Fruit fly (Drosophila melanogaster) whole organism, embryonic: ENCODE results near the gene Phb1.

Experiments
- CG10366 ChIP-seq: fragments of 200-800 bp; sonication (Bioruptor generic); IDR thresholded peaks from 2 replicates; pipeline ENCODE4 v1.3.6; 2022; ENCODE audit warnings: missing biosample characterization, missing genetic modification characterization
- CG10654 ChIP-seq: fragments of 200-800 bp; sonication (Bioruptor generic); optimal IDR thresholded peaks from 2 replicates; lab custom pipeline; 2016; ENCODE audit warnings: missing biosample characterization, missing genetic modification characterization
- CG11085 ChIP-seq: fragments of 200-800 bp; sonication (Bioruptor generic); IDR thresholded peaks from 2 replicates; pipeline ENCODE4 v1.3.6; 2022; ENCODE audit warnings: missing biosample characterization, missing genetic modification characterization
- CG11695 ChIP-seq: fragments of 200-800 bp; sonication (Bioruptor generic); IDR thresholded peaks from 3 replicates; pipeline ENCODE4 v1.3.6; 2022; ENCODE audit warnings: missing biosample characterization, missing genetic modification characterization
- CG11696 ChIP-seq: fragments of 200-800 bp; sonication (Bioruptor generic); IDR thresholded peaks from 2 replicates; pipeline ENCODE4 v1.3.6; 2022; ENCODE audit warnings: missing biosample characterization, missing genetic modification characterization
- CG1647 ChIP-seq: fragments of 200-800 bp; sonication (Bioruptor generic); optimal IDR thresholded peaks from 3 replicates; lab custom pipeline; 2016; ENCODE audit warnings: missing biosample characterization, missing genetic modification characterization
- CG17912 ChIP-seq: fragments of 200-800 bp; sonication (Bioruptor generic); optimal IDR thresholded peaks from 2 replicates; lab custom pipeline; 2018; ENCODE audit warnings: missing biosample characterization, mild to moderate bottlenecking, missing genetic modification characterization
- CG1832 ChIP-seq: fragments of 200-800 bp; sonication (Bioruptor generic); optimal IDR thresholded peaks from 2 replicates; lab custom pipeline; 2017; ENCODE audit warnings: missing biosample characterization, mild to moderate bottlenecking, missing genetic modification characterization, inconsistent platforms
- CG18764 ChIP-seq: fragments of 200-800 bp; sonication (Bioruptor generic); optimal IDR thresholded peaks from 3 replicates; lab custom pipeline; 2016; ENCODE audit warnings: missing biosample characterization, missing genetic modification characterization
- CG2712 ChIP-seq: fragments of 200-800 bp; optimal IDR thresholded peaks from 3 replicates; lab custom pipeline; 2019; ENCODE audit warnings: missing biosample characterization, mild to moderate bottlenecking, missing genetic modification characterization, moderate library complexity
- CG31388 ChIP-seq: fragments of 200-800 bp; sonication (Bioruptor generic); optimal IDR thresholded peaks from 2 replicates; lab custom pipeline; 2016; ENCODE audit warnings: missing biosample characterization, missing genetic modification characterization
- CG3281 ChIP-seq: fragments of 200-800 bp; sonication (Bioruptor generic); optimal IDR thresholded peaks from 3 replicates; lab custom pipeline; 2017; ENCODE audit warnings: missing biosample characterization, mild to moderate bottlenecking, missing genetic modification characterization
- CG4328 ChIP-seq: fragments of 200-800 bp; sonication (Bioruptor generic); optimal IDR thresholded peaks from 3 replicates; lab custom pipeline; 2017; ENCODE audit warnings: missing biosample characterization, missing genetic modification reagents, missing genetic modification characterization
- CG43689 ChIP-seq: fragments of 200-800 bp; sonication (Bioruptor generic); IDR thresholded peaks from 2 replicates; pipeline ENCODE4 v1.3.6; 2022; ENCODE audit warnings: missing biosample characterization, missing genetic modification characterization
- CG5180 ChIP-seq: fragments of 200-800 bp; sonication (Bioruptor generic); optimal IDR thresholded peaks from 3 replicates; lab custom pipeline; 2017; ENCODE audit warnings: missing biosample characterization, missing genetic modification characterization, mild to moderate bottlenecking, moderate library complexity, missing genetic modification reagents
- CG7271 ChIP-seq: fragments of 200-800 bp; sonication (Bioruptor generic); optimal IDR thresholded peaks from 2 replicates; lab custom pipeline; 2018; ENCODE audit warnings: missing biosample characterization, mild to moderate bottlenecking, missing genetic modification characterization, moderate library complexity
- CG7372 ChIP-seq: fragments of 200-800 bp; sonication (Bioruptor generic); IDR thresholded peaks from 2 replicates; pipeline ENCODE4 v1.3.6; 2022; ENCODE audit warnings: missing biosample characterization, missing genetic modification characterization
- Dp ChIP-seq: fragments of 200-800 bp; sonication (Bioruptor generic); optimal IDR thresholded peaks from 2 replicates; lab custom pipeline; 2018; ENCODE audit warnings: missing biosample characterization, mild to moderate bottlenecking, missing genetic modification characterization, moderate library complexity
- Drgx ChIP-seq: fragments of 200-800 bp; sonication (Bioruptor generic); IDR thresholded peaks from 2 replicates; pipeline ENCODE4 v1.3.6; 2022; ENCODE audit warnings: missing biosample characterization, missing genetic modification characterization
- Elba2 ChIP-seq: fragments of 200-800 bp; sonication (Bioruptor generic); optimal IDR thresholded peaks from 3 replicates; lab custom pipeline; 2016; ENCODE audit warnings: missing biosample characterization, missing genetic modification characterization
- Ets65A ChIP-seq: fragments of 200-800 bp; sonication (Bioruptor generic); peaks from one replicate; lab custom pipeline; 2016; ENCODE audit warnings: missing biosample characterization, missing genetic modification characterization
- Ets97D ChIP-seq: fragments of 200-800 bp; sonication (Bioruptor generic); optimal IDR thresholded peaks from 3 replicates; lab custom pipeline; 2016; ENCODE audit warnings: missing biosample characterization, missing genetic modification characterization
- GATAe ChIP-seq: fragments of 200-800 bp; sonication (Bioruptor generic); conservative IDR thresholded peaks from 2 replicates; pipeline ENCODE4 v1.3.6; 2022; ENCODE audit warnings: missing biosample characterization, missing genetic modification characterization
- H15 ChIP-seq: fragments of 200-800 bp; sonication (Bioruptor generic); IDR thresholded peaks from 3 replicates; pipeline ENCODE4 v1.3.6; 2022; ENCODE audit warnings: missing biosample characterization, missing genetic modification characterization
- HmgZ ChIP-seq: fragments of 200-800 bp; sonication (Bioruptor generic); optimal IDR thresholded peaks from 2 replicates; lab custom pipeline; 2018; ENCODE audit warnings: missing biosample characterization, mild to moderate bottlenecking, missing genetic modification characterization
- Hmx ChIP-seq: fragments of 200-800 bp; sonication (Bioruptor generic); optimal IDR thresholded peaks from 2 replicates; lab custom pipeline; 2016; ENCODE audit warnings: missing biosample characterization, missing genetic modification characterization
- Hr39 ChIP-seq: fragments of >200 bp; optimal IDR thresholded peaks from 2 replicates; lab custom pipeline; 2017
- Hsf ChIP-seq: fragments of 200-800 bp; sonication (Bioruptor generic); optimal IDR thresholded peaks from 3 replicates; lab custom pipeline; 2016; ENCODE audit warnings: missing biosample characterization, missing genetic modification characterization
- NK7.1 ChIP-seq: fragments of 200-800 bp; sonication (Bioruptor generic); optimal IDR thresholded peaks from 3 replicates; lab custom pipeline; 2016; ENCODE audit warnings: missing biosample characterization, missing genetic modification characterization
- Ravus ChIP-seq: fragments of 200-800 bp; sonication (Bioruptor generic); IDR thresholded peaks from 2 replicates; pipeline ENCODE4 v1.3.6; 2022; ENCODE audit warnings: missing biosample characterization, missing genetic modification characterization
- Side ChIP-seq: fragments of 200-800 bp; sonication (Bioruptor generic); optimal IDR thresholded peaks from 2 replicates; lab custom pipeline; 2016; ENCODE audit warnings: missing biosample characterization, missing genetic modification characterization
- Trl ChIP-seq, 3 experiments: fragments of >200 bp in 2 of 3; fragments of 200-800 bp in 1 of 3; sonication (Bioruptor generic) in 1 of 3; optimal IDR thresholded peaks; 2 replicates in 1 of 3; 3 replicates in 2 of 3; lab custom pipeline; 2016 to 2017; ENCODE audit warnings: missing biosample characterization in 1 of 3, missing genetic modification characterization in 1 of 3
- abd-A ChIP-seq: fragments of 200-800 bp; sonication (Bioruptor generic); optimal IDR thresholded peaks from 3 replicates; lab custom pipeline; 2019; ENCODE audit warnings: missing biosample characterization, mild to moderate bottlenecking, missing genetic modification characterization, moderate library complexity
- ase ChIP-seq: fragments of 200-800 bp; sonication (Bioruptor generic); IDR thresholded peaks from 3 replicates; pipeline ENCODE4 v1.3.6; 2022; ENCODE audit warnings: missing biosample characterization, missing genetic modification characterization
- ato ChIP-seq: fragments of 200-800 bp; sonication (Bioruptor generic); IDR thresholded peaks from 2 replicates; pipeline ENCODE4 v1.3.6; 2022; ENCODE audit warnings: missing biosample characterization, missing genetic modification characterization; ENCODE audit not compliant: partially characterized antibody
- bbx ChIP-seq: fragments of 200-800 bp; sonication (Bioruptor generic); IDR thresholded peaks from 2 replicates; pipeline ENCODE4 v1.3.6; 2022; ENCODE audit warnings: missing biosample characterization, missing genetic modification characterization; ENCODE audit not compliant: partially characterized antibody
- br ChIP-seq: fragments of >200 bp; optimal IDR thresholded peaks from 2 replicates; lab custom pipeline; 2017
- danr ChIP-seq: fragments of 200-800 bp; sonication (Bioruptor generic); IDR thresholded peaks from 2 replicates; pipeline ENCODE4 v1.3.6; 2022; ENCODE audit warnings: missing biosample characterization, missing genetic modification characterization
- dmrt99B ChIP-seq: fragments of 200-800 bp; sonication (Bioruptor generic); optimal IDR thresholded peaks from 2 replicates; lab custom pipeline; 2018; ENCODE audit warnings: missing biosample characterization, mild to moderate bottlenecking, missing genetic modification characterization, moderate library complexity
- esg ChIP-seq: fragments of 200-800 bp; sonication (Bioruptor generic); conservative IDR thresholded peaks from 2 replicates; pipeline ENCODE4 v1.3.6; 2022; ENCODE audit warnings: missing biosample characterization, missing genetic modification characterization
- ftz-f1 ChIP-seq: fragments of 200-800 bp; sonication (Bioruptor generic); optimal IDR thresholded peaks from 2 replicates; lab custom pipeline; 2016; ENCODE audit warnings: missing biosample characterization, missing genetic modification characterization
- ind ChIP-seq: fragments of 200-800 bp; sonication (Bioruptor generic); optimal IDR thresholded peaks from 3 replicates; lab custom pipeline; 2016; ENCODE audit warnings: missing biosample characterization, missing genetic modification characterization
- knrl ChIP-seq: fragments of 200-800 bp; sonication (Bioruptor generic); IDR thresholded peaks from 3 replicates; pipeline ENCODE4 v1.3.6; 2022; ENCODE audit warnings: missing biosample characterization, missing genetic modification characterization; ENCODE audit not compliant: partially characterized antibody
- nerfin-1 ChIP-seq: fragments of 200-800 bp; sonication (Bioruptor generic); optimal IDR thresholded peaks from 3 replicates; lab custom pipeline; 2019; ENCODE audit warnings: missing biosample characterization, mild to moderate bottlenecking, missing genetic modification characterization, moderate library complexity
- pum ChIP-seq: fragments of 200-800 bp; sonication (Bioruptor generic); optimal IDR thresholded peaks from 2 replicates; lab custom pipeline; 2016; ENCODE audit warnings: missing biosample characterization, missing genetic modification characterization
- row ChIP-seq: fragments of 200-800 bp; sonication (Bioruptor generic); IDR thresholded peaks from 3 replicates; pipeline ENCODE4 v1.3.6; 2022; ENCODE audit warnings: missing biosample characterization, missing genetic modification characterization
- sc ChIP-seq, 3 experiments: fragments of >200 bp in 2 of 3; fragments of 200-800 bp in 1 of 3; sonication (Bioruptor generic) in 1 of 3; optimal IDR thresholded peaks; 2 replicates in 2 of 3; 3 replicates in 1 of 3; lab custom pipeline; 2017; ENCODE audit warnings: mild to moderate bottlenecking in 1 of 3, missing biosample characterization in 1 of 3, missing genetic modification characterization in 1 of 3, missing genetic modification reagents in 1 of 3
- ttk ChIP-seq: fragments of 200-800 bp; sonication (Bioruptor generic); IDR thresholded peaks from 2 replicates; pipeline ENCODE4 v2.1.2; 2022; ENCODE audit warnings: missing biosample characterization, missing genetic modification characterization
- unpg ChIP-seq: fragments of 200-800 bp; sonication (Bioruptor generic); optimal IDR thresholded peaks from 3 replicates; lab custom pipeline; 2018; ENCODE audit warnings: missing biosample characterization, mild to moderate bottlenecking, missing genetic modification characterization, moderate library complexity
- vvl ChIP-seq: fragments of 200-800 bp; sonication (Bioruptor generic); IDR thresholded peaks from 2 replicates; pipeline ENCODE4 v1.3.6; 2022; ENCODE audit warnings: missing biosample characterization, missing genetic modification characterization
- wek ChIP-seq: fragments of 200-800 bp; sonication (Bioruptor generic); optimal IDR thresholded peaks from 3 replicates; lab custom pipeline; 2018; ENCODE audit warnings: missing biosample characterization, mild to moderate bottlenecking, missing genetic modification characterization, moderate library complexity
- zfh1 ChIP-seq: fragments of 200-800 bp; sonication (Bioruptor generic); IDR thresholded peaks from 3 replicates; pipeline ENCODE4 v1.3.6; 2022; ENCODE audit warnings: missing biosample characterization, missing genetic modification characterization

The Phb1 gene

dm6 chr2L:19136735-19137134, 13.1 kb upstream of the Phb1 start (continued):
- TF ChIP-seq danr (GFP tag; lab: Robert Waterston, UW) (no peak), CG10366 (GFP tag; lab: Robert Waterston, UW) (no peak), CG1647 (GFP tag; lab: Kevin White, UChicago) (no peak), br (lab: Kevin White, UChicago) (no peak), H15 (GFP tag; lab: Robert Waterston, UW) (no peak), esg (GFP tag; lab: Robert Waterston, UW) (no peak), abd-A (no peak), ttk (no peak), CG4328 (GFP tag; lab: Kevin White, UChicago) (no peak), Trl (optimal IDR thresholded peaks at IDR 0.05; lab: Kevin White, UChicago) (no peak), Trl (GFP tag; optimal IDR thresholded peaks at IDR 0.05; lab: Kevin White, UChicago) (no peak), Dp (GFP tag; lab: Kevin White, UChicago) (no peak), ase (GFP tag; lab: Robert Waterston, UW) (no peak), CG11695 (GFP tag; lab: Robert Waterston, UW) (no peak), Elba2 (GFP tag; lab: Kevin White, UChicago) (no peak), Ets65A (GFP tag; lab: Kevin White, UChicago) (no peak), CG11696 (GFP tag; lab: Robert Waterston, UW) (no peak), pum (no peak), CG10654 (GFP tag; lab: Kevin White, UChicago) (no peak), Drgx (GFP tag; lab: Robert Waterston, UW) (peak; percentile 49), CG7271 (no peak), CG43689 (no peak), knrl (no peak), vvl (GFP tag; lab: Robert Waterston, UW) (no peak), wek (GFP tag; lab: Kevin White, UChicago) (no peak), Hr39 (lab: Kevin White, UChicago) (no peak), HmgZ (tag; lab: Kevin White, UChicago) (no peak), NK7.1 (GFP tag; lab: Kevin White, UChicago) (no peak), sc (optimal IDR thresholded peaks at IDR 0.05; lab: Kevin White, UChicago) (no peak), sc (GFP tag; optimal IDR thresholded peaks at IDR 0.05; lab: Kevin White, UChicago) (no peak), CG5180 (GFP tag; lab: Kevin White, UChicago) (no peak), ind (GFP tag; lab: Kevin White, UChicago) (no peak), row (GFP tag; lab: Robert Waterston, UW) (peak; percentile 40; the same call in 1 of the 3 replicates), nerfin-1 (tag; lab: Kevin White, UChicago) (no peak), Ravus (GFP tag; lab: Robert Waterston, UW) (no peak), CG31388 (GFP tag; lab: Kevin White, UChicago) (no peak), Hmx (no peak), Side (GFP tag; lab: Kevin White, UChicago) (no peak), unpg (GFP tag; lab: Kevin White, UChicago) (peak; percentile 37), CG18764 (no peak), ato (no peak), CG3281 (GFP tag; lab: Kevin White, UChicago) (no peak), Ets97D (GFP tag; lab: Kevin White, UChicago) (no peak), ftz-f1 (GFP tag; lab: Kevin White, UChicago) (no peak), zfh1 (GFP tag; lab: Robert Waterston, UW) (0 out of 3 replicates have a peak, but pooled peaks have one; percentile 25), Hsf (GFP tag; lab: Kevin White, UChicago) (no peak), CG7372 (GFP tag; lab: Robert Waterston, UW) (no peak), CG11085 (GFP tag; lab: Robert Waterston, UW) (no peak), GATAe (GFP tag; lab: Robert Waterston, UW) (no peak), CG2712 (tag; lab: Kevin White, UChicago) (peak; percentile 71), dmrt99B (peak; percentile 22), bbx (GFP tag; lab: Robert Waterston, UW) (no peak), CG1832 (GFP tag; lab: Kevin White, UChicago) (no peak), CG17912 (GFP tag; lab: Kevin White, UChicago) (no peak)
